Worm (Caenorhabditis elegans): ENCODE measurements around the gene C02F4.5.

The C02F4.5 gene

ce11 chrIV:10513266-10513665 is 10.7 kb downstream of the C02F4.5 start:
- no peak for TF ChIP-seq nhr-237 (tag; optimal IDR thresholded peaks at IDR 0.05)
- no peak for TF ChIP-seq sem-4 (tag; optimal IDR thresholded peaks at IDR 0.05)
- no peak for TF ChIP-seq lin-11 (tag; optimal IDR thresholded peaks at IDR 0.05)
- TF ChIP-seq ama-1 (optimal IDR thresholded peaks at IDR 0.05) = no peak
- TF ChIP-seq ztf-11 (tag; optimal IDR thresholded peaks at IDR 0.05) = no peak
- no peak for TF ChIP-seq C34F6.9 (tag; optimal IDR thresholded peaks at IDR 0.05)
- no peak for TF ChIP-seq ztf-4 (tag; optimal IDR thresholded peaks at IDR 0.05)
- TF ChIP-seq nhr-12 (tag; optimal IDR thresholded peaks at IDR 0.05) = no peak
- no peak for TF ChIP-seq nhr-21 (tag; optimal IDR thresholded peaks at IDR 0.05)
- TF ChIP-seq fos-1 (tag; optimal IDR thresholded peaks at IDR 0.05) = no peak
- TF ChIP-seq nhr-6 (tag; optimal IDR thresholded peaks at IDR 0.05) = no peak
- TF ChIP-seq F13H6.1 (tag; optimal IDR thresholded peaks at IDR 0.05) = no peak
- TF ChIP-seq unc-62 (GFP tag; optimal IDR thresholded peaks at IDR 0.05) = no peak
- no peak for TF ChIP-seq gmeb-1 (tag; optimal IDR thresholded peaks at IDR 0.05)
- TF ChIP-seq mdl-1 (tag; optimal IDR thresholded peaks at IDR 0.05) = no peak
- no peak for TF ChIP-seq alr-1 (tag; optimal IDR thresholded peaks at IDR 0.05)

ce11 chrIV:10512752-10513151 is 11.2 kb downstream of the C02F4.5 start:
- TF ChIP-seq zag-1 (tag; optimal IDR thresholded peaks at IDR 0.05) (no peak), ceh-82 (tag; optimal IDR thresholded peaks at IDR 0.05) (no peak), nhr-237 (tag; optimal IDR thresholded peaks at IDR 0.05) (no peak), skn-1 (tag; optimal IDR thresholded peaks at IDR 0.05) (no peak), F13H6.1 (tag; optimal IDR thresholded peaks at IDR 0.05) (peak; percentile 18), sma-9 (GFP tag; optimal IDR thresholded peaks at IDR 0.05) (peak; percentile 16), sma-9 (tag; optimal IDR thresholded peaks at IDR 0.05) (no peak), sem-4 (tag; optimal IDR thresholded peaks at IDR 0.05) (no peak), nhr-129 (tag; optimal IDR thresholded peaks at IDR 0.05) (peak; percentile 75), R02D3.7 (tag; optimal IDR thresholded peaks at IDR 0.05) (no peak), C34F6.9 (tag; optimal IDR thresholded peaks at IDR 0.05) (peak; percentile 49), Y55F3AM.14 (GFP tag; optimal IDR thresholded peaks at IDR 0.05) (no peak)

ce11 chrIV:10511432-10511831 is 12.5 kb downstream of the C02F4.5 start:
- no peak for TF ChIP-seq mab-5 (tag; optimal IDR thresholded peaks at IDR 0.05)
- TF ChIP-seq unc-55 (GFP tag; optimal IDR thresholded peaks at IDR 0.05) = peak; percentile 38
- TF ChIP-seq zag-1 (tag; optimal IDR thresholded peaks at IDR 0.05) = peak; percentile 3
- peak; percentile 65 for TF ChIP-seq sma-9 (GFP tag; optimal IDR thresholded peaks at IDR 0.05)
- TF ChIP-seq sma-9 (tag; optimal IDR thresholded peaks at IDR 0.05) = no peak
- no peak for TF ChIP-seq nhr-6 (tag; optimal IDR thresholded peaks at IDR 0.05)
- peak; percentile 11 for TF ChIP-seq nhr-21 (tag; optimal IDR thresholded peaks at IDR 0.05)
- TF ChIP-seq lsy-2 (tag; optimal IDR thresholded peaks at IDR 0.05) = no peak
- peak; percentile 33 for TF ChIP-seq sma-3 (GFP tag; optimal IDR thresholded peaks at IDR 0.05)
- peak; percentile 39 for TF ChIP-seq nhr-129 (tag; optimal IDR thresholded peaks at IDR 0.05)
- TF ChIP-seq gmeb-1 (tag; optimal IDR thresholded peaks at IDR 0.05) = peak; percentile 62
- no peak for TF ChIP-seq sem-4 (tag; optimal IDR thresholded peaks at IDR 0.05)
- TF ChIP-seq nhr-237 (tag; optimal IDR thresholded peaks at IDR 0.05) = no peak
- peak; percentile 53 for TF ChIP-seq F13H6.1 (tag; optimal IDR thresholded peaks at IDR 0.05)
- no peak for TF ChIP-seq nhr-12 (tag; optimal IDR thresholded peaks at IDR 0.05)
- no peak for TF ChIP-seq lin-13 (GFP tag; optimal IDR thresholded peaks at IDR 0.05)
- TF ChIP-seq snpc-4 (tag; optimal IDR thresholded peaks at IDR 0.05) = no peak
- peak; percentile 14 for TF ChIP-seq ama-1 (optimal IDR thresholded peaks at IDR 0.05)
- TF ChIP-seq skn-1 (tag; optimal IDR thresholded peaks at IDR 0.05) = no peak
- peak; percentile 70 for TF ChIP-seq crh-2 (tag; optimal IDR thresholded peaks at IDR 0.05)

ce11 chrIV:10507586-10507985 is 16.4 kb downstream of the C02F4.5 start:
- peak; percentile 72 for TF ChIP-seq C34F6.9 (tag; optimal IDR thresholded peaks at IDR 0.05)
- peak in 1 of 2 experiments; percentile 6 for TF ChIP-seq mdl-1 (tag; optimal IDR thresholded peaks at IDR 0.05)
- no peak for TF ChIP-seq elt-1 (tag; optimal IDR thresholded peaks at IDR 0.05)
- peak; percentile 25 for TF ChIP-seq nhr-129 (tag; optimal IDR thresholded peaks at IDR 0.05)
- peak in 1 of 2 experiments; percentile 45 for TF ChIP-seq lsy-2 (tag; optimal IDR thresholded peaks at IDR 0.05)
- TF ChIP-seq mab-5 (tag; optimal IDR thresholded peaks at IDR 0.05) = no peak
- TF ChIP-seq ztf-1 (GFP tag; conservative IDR thresholded peaks at IDR 0.05) = no peak
- TF ChIP-seq crh-2 (tag; optimal IDR thresholded peaks at IDR 0.05) = peak; percentile 32
- TF ChIP-seq egl-27 (tag; optimal IDR thresholded peaks at IDR 0.05) = no peak
- no peak for TF ChIP-seq ztf-11 (tag; optimal IDR thresholded peaks at IDR 0.05)
- TF ChIP-seq nhr-237 (tag; optimal IDR thresholded peaks at IDR 0.05) = no peak
- no peak for TF ChIP-seq mbf-1 (tag; optimal IDR thresholded peaks at IDR 0.05)
- no peak for TF ChIP-seq peb-1 (tag; optimal IDR thresholded peaks at IDR 0.05)
- no peak for TF ChIP-seq snpc-4 (tag; optimal IDR thresholded peaks at IDR 0.05)
- TF ChIP-seq fos-1 (tag; optimal IDR thresholded peaks at IDR 0.05) = no peak
- TF ChIP-seq lin-13 (GFP tag; optimal IDR thresholded peaks at IDR 0.05) = peak; percentile 24
- no peak for TF ChIP-seq skn-1 (tag; optimal IDR thresholded peaks at IDR 0.05)
- peak; percentile 19 for TF ChIP-seq zag-1 (tag; optimal IDR thresholded peaks at IDR 0.05)
- TF ChIP-seq dmd-4 (tag; optimal IDR thresholded peaks at IDR 0.05) = no peak
- no peak for TF ChIP-seq ama-1 (optimal IDR thresholded peaks at IDR 0.05)
- TF ChIP-seq nhr-6 (tag; optimal IDR thresholded peaks at IDR 0.05) = no peak
- no peak for TF ChIP-seq gmeb-1 (tag; optimal IDR thresholded peaks at IDR 0.05)
- no peak for TF ChIP-seq lin-39 (tag; optimal IDR thresholded peaks at IDR 0.05)
- no peak for TF ChIP-seq nhr-11 (tag; optimal IDR thresholded peaks at IDR 0.05)
- TF ChIP-seq unc-55 (GFP tag; optimal IDR thresholded peaks at IDR 0.05) = peak; percentile 46
- TF ChIP-seq lin-11 (tag; optimal IDR thresholded peaks at IDR 0.05) = no peak
- peak; percentile 57 for TF ChIP-seq sma-9 (GFP tag; optimal IDR thresholded peaks at IDR 0.05)
- TF ChIP-seq sma-9 (tag; optimal IDR thresholded peaks at IDR 0.05) = no peak
- no peak for TF ChIP-seq nhr-21 (tag; optimal IDR thresholded peaks at IDR 0.05)
- TF ChIP-seq F13H6.1 (tag; optimal IDR thresholded peaks at IDR 0.05) = peak; percentile 1

Measured in whole organism, L2 larva.